Fruit fly (Drosophila melanogaster): Measurements from ENCODE around the gene CG33290.

CG33290 gene

DNA sequence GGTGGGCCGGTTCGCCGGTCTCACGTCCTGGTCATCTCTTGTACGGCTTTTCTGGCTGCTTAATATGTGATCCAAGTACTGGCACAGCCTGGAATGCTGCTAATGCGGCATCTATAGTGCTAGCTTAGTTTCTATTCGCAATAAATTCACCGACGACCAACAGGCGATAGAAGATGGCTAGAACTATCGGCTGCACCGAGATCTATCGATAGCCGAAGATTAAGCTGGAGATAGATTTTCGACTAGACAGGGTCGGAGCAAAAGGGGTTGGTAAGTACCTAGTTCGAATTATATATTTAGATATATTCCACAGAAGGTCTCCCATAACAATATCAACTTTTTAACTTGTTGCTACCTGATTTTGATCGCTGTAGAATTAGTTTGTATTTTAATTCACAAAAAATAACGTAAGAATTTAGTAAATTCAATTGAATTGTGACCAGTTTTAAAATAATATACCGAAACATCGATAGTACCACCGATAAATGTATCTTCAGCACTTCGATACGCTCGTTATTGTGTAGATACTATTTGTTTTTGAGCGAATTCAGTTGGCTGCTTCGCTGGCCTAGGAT is 34.7 kb upstream of the CG33290 start, which contains the start of the genes Glg1 and M6 (continued):
- peak; percentile 53 for TF ChIP-seq Dek (tag; optimal IDR thresholded peaks at IDR 0.05)
- no peak for TF ChIP-seq CG14965 (GFP tag; optimal IDR thresholded peaks at IDR 0.05; ENCODE audit: borderline replicate concordance)
- TF ChIP-seq gfzf (GFP tag; optimal IDR thresholded peaks at IDR 0.05) = peak; percentile 15
- TF ChIP-seq CG2712 (tag; optimal IDR thresholded peaks at IDR 0.05) = peak; percentile 82
- TF ChIP-seq wek (GFP tag; optimal IDR thresholded peaks at IDR 0.05) = no peak
- TF ChIP-seq Nf-YB (GFP tag; optimal IDR thresholded peaks at IDR 0.05) = peak; percentile 33
- TF ChIP-seq Fer2 (tag; optimal IDR thresholded peaks at IDR 0.05) = peak; percentile 16
- TF ChIP-seq inv (GFP tag; IDR thresholded peaks at IDR 0.05; ENCODE audit: partially characterized antibody) = peak; percentile 92
- no peak for TF ChIP-seq CG4707 (GFP tag; optimal IDR thresholded peaks at IDR 0.05)
- TF ChIP-seq jigr1 (GFP tag; IDR thresholded peaks at IDR 0.05) = no peak
- TF ChIP-seq Ravus (GFP tag; IDR thresholded peaks at IDR 0.05) = 0 out of 2 replicates have a peak, but pooled peaks have one; percentile 12
- TF ChIP-seq Blimp-1 (GFP tag; optimal IDR thresholded peaks at IDR 0.05) = peak; percentile 36
- TF ChIP-seq ATbp (GFP tag; optimal IDR thresholded peaks at IDR 0.05) = peak; percentile 2
- TF ChIP-seq pita (GFP tag; optimal IDR thresholded peaks at IDR 0.05) = no peak
- TF ChIP-seq hb (GFP tag; IDR thresholded peaks at IDR 0.05; ENCODE audit: partially characterized antibody) = peak; percentile 90
- peak; percentile 19; the same call in 1 of the 3 replicates for TF ChIP-seq CG11560 (tag; IDR thresholded peaks at IDR 0.05)
- TF ChIP-seq CG34224 (GFP tag; IDR thresholded peaks at IDR 0.05; ENCODE audit: partially characterized antibody) = peak; percentile 89
- peak; percentile 69 for TF ChIP-seq NfI (GFP tag; optimal IDR thresholded peaks at IDR 0.05)
- TF ChIP-seq tup (GFP tag; optimal IDR thresholded peaks at IDR 0.05) = peak; percentile 7
- peak; percentile 46; the same call in 1 of the 2 replicates for TF ChIP-seq al (GFP tag; IDR thresholded peaks at IDR 0.05)
- TF ChIP-seq Mrtf (GFP tag; IDR thresholded peaks at IDR 0.05) = peak; percentile 61; the same call in 2 of the 3 replicates
- TF ChIP-seq zf30C (GFP tag; optimal IDR thresholded peaks at IDR 0.05) = no peak
- TF ChIP-seq CG33213 (GFP tag; optimal IDR thresholded peaks at IDR 0.05) = peak; percentile 29
- no peak for TF ChIP-seq CG7745 (tag; optimal IDR thresholded peaks at IDR 0.05)
- peak; percentile 70 for TF ChIP-seq CG10267 (tag; optimal IDR thresholded peaks at IDR 0.05)
- TF ChIP-seq CG15601 (tag; optimal IDR thresholded peaks at IDR 0.05) = peak; percentile 56
- no peak for TF ChIP-seq CG3726 (GFP tag; IDR thresholded peaks at IDR 0.05)
- peak in 1 of 2 experiments; percentile 29 for TF ChIP-seq crp (GFP tag; optimal IDR thresholded peaks at IDR 0.05)
- no peak for TF ChIP-seq dati (GFP tag; IDR thresholded peaks at IDR 0.05)
- no peak for TF ChIP-seq CG8359 (GFP tag; optimal IDR thresholded peaks at IDR 0.05; ENCODE audit: borderline replicate concordance)
- TF ChIP-seq CG10654 (GFP tag; optimal IDR thresholded peaks at IDR 0.05) = peak; percentile 55
- TF ChIP-seq seq (GFP tag; IDR thresholded peaks at IDR 0.05) = no peak
- no peak for TF ChIP-seq otp (GFP tag; IDR thresholded peaks at IDR 0.05)
- TF ChIP-seq tio (GFP tag; optimal IDR thresholded peaks at IDR 0.05) = no peak
- peak; percentile 69 for TF ChIP-seq CG10543 (GFP tag; optimal IDR thresholded peaks at IDR 0.05)
- TF ChIP-seq Ets97D (GFP tag; optimal IDR thresholded peaks at IDR 0.05) = peak; percentile 79
- TF ChIP-seq ind (GFP tag; optimal IDR thresholded peaks at IDR 0.05) = peak; percentile 70
- peak; percentile 78 for TF ChIP-seq YL-1 (GFP tag; optimal IDR thresholded peaks at IDR 0.05)
- TF ChIP-seq CG12236 (GFP tag; optimal IDR thresholded peaks at IDR 0.05) = peak; percentile 6
- peak; percentile 17 for TF ChIP-seq CG8089 (GFP tag; optimal IDR thresholded peaks at IDR 0.05)
- TF ChIP-seq Ptx1 (GFP tag; IDR thresholded peaks at IDR 0.05) = peak; percentile 61
- TF ChIP-seq CG17385 (GFP tag; optimal IDR thresholded peaks at IDR 0.05) = peak; percentile 63
- TF ChIP-seq Dad (GFP tag; optimal IDR thresholded peaks at IDR 0.05) = peak; percentile 49
- peak; percentile 34 for TF ChIP-seq CG18764 (GFP tag; optimal IDR thresholded peaks at IDR 0.05)
- TF ChIP-seq CG10147 (GFP tag; optimal IDR thresholded peaks at IDR 0.05) = peak; percentile 68
- no peak for TF ChIP-seq toy (GFP tag; IDR thresholded peaks at IDR 0.05)
- TF ChIP-seq psq (GFP tag; optimal IDR thresholded peaks at IDR 0.05) = peak; percentile 19
- peak; percentile 58 for TF ChIP-seq CG8944 (GFP tag; optimal IDR thresholded peaks at IDR 0.05)
- peak; percentile 38 for TF ChIP-seq Bdp1 (GFP tag; optimal IDR thresholded peaks at IDR 0.05)

Measured in whole organism, embryonic.